Worm (Caenorhabditis elegans) whole organism, L1 larva: Measurements from ENCODE around the gene mua-6.

Experiments
- ama-1 ChIP-seq: fragments of 150-350 bp; optimal IDR thresholded peaks from 2 replicates; lab custom pipeline; 2014
- ceh-88 ChIP-seq: fragments of 200-800 bp; sonication (Bioruptor generic); IDR thresholded peaks from 2 replicates; pipeline ENCODE4 v1.3.6; 2022; ENCODE audit warnings: missing genetic modification characterization, missing compliant biosample characterization
- fkh-10 ChIP-seq: sonication (generic microtip); optimal IDR thresholded peaks from 2 replicates; lab custom pipeline; 2017; ENCODE audit warnings: missing biosample characterization, missing genetic modification reagents, missing genetic modification characterization
- hpl-2 ChIP-seq: fragments of 150-350 bp; optimal IDR thresholded peaks from 2 replicates; lab custom pipeline; 2014; ENCODE audit warnings: missing biosample characterization, missing genetic modification reagents, missing genetic modification characterization
- lin-39 ChIP-seq: fragments of 150-350 bp; optimal IDR thresholded peaks from 2 replicates; lab custom pipeline; 2014; ENCODE audit warnings: missing biosample characterization, missing genetic modification reagents, missing genetic modification characterization
- unc-130 ChIP-seq: fragments of 150-350 bp; optimal IDR thresholded peaks from 2 replicates; lab custom pipeline; 2017; ENCODE audit warnings: missing biosample characterization, missing genetic modification characterization, inconsistent platforms
- ztf-11 ChIP-seq, 2 experiments: sonication (generic microtip); optimal IDR thresholded peaks; 2 replicates each; lab custom pipeline; 2016 to 2017; ENCODE audit warnings: missing genetic modification characterization in 2 of 2, missing biosample characterization in 1 of 2, missing compliant biosample characterization in 1 of 2

- TF ChIP-seq lin-39 (tag; lab: Kevin White, UChicago), result no peak
- no peak for TF ChIP-seq fkh-10 (GFP tag; lab: Kevin White, UChicago)
- no peak for TF ChIP-seq ztf-11 (tag; optimal IDR thresholded peaks at IDR 0.05; lab: Kevin White, UChicago)
- no peak for TF ChIP-seq unc-130 (tag; lab: Kevin White, UChicago)
- no peak for TF ChIP-seq ama-1 (lab: Kevin White, UChicago)
- no peak for TF ChIP-seq ceh-88 (GFP tag; lab: Robert Waterston, UW)
- TF ChIP-seq hpl-2 (GFP tag; lab: Kevin White, UChicago), result no peak
Measured at ce11 chrX:16261993-16262392, 3.5 kb downstream of the mua-6 start, which contains the start of gene sgk-1.
